Worm (Caenorhabditis elegans): ENCODE results near the gene pccb-1.

pccb-1 gene

ce11 chrX:3092460-3092859, 3.1 kb downstream of the pccb-1 start (continued):
- no peak for TF ChIP-seq lin-39 (tag; optimal IDR thresholded peaks at IDR 0.05)
- TF ChIP-seq php-3 (GFP tag; IDR thresholded peaks at IDR 0.05) = no peak
- no peak for TF ChIP-seq nhr-28 (tag; optimal IDR thresholded peaks at IDR 0.05)
- TF ChIP-seq zip-11 (GFP tag; IDR thresholded peaks at IDR 0.05) = no peak
- no peak for TF ChIP-seq madf-9 (GFP tag; conservative IDR thresholded peaks at IDR 0.05)
- no peak for TF ChIP-seq ZK546.5 (tag; optimal IDR thresholded peaks at IDR 0.05)
- TF ChIP-seq ceh-28 (tag; optimal IDR thresholded peaks at IDR 0.05) = no peak
- TF ChIP-seq snpc-1.2 (GFP tag; IDR thresholded peaks at IDR 0.05) = no peak
- TF ChIP-seq snpc-4 (tag; optimal IDR thresholded peaks at IDR 0.05) = no peak
- TF ChIP-seq nhr-25 (tag; optimal IDR thresholded peaks at IDR 0.05; ENCODE audit: borderline replicate concordance, insufficient read depth) = no peak
- no peak for TF ChIP-seq saeg-2 (GFP tag; IDR thresholded peaks at IDR 0.05)
- no peak for TF ChIP-seq nhr-111 (GFP tag; optimal IDR thresholded peaks at IDR 0.05)
- TF ChIP-seq ceh-62 (tag; optimal IDR thresholded peaks at IDR 0.05) = no peak
- peak; percentile 42; the same call in 1 of the 2 replicates for TF ChIP-seq hmg-1.1 (GFP tag; IDR thresholded peaks at IDR 0.05)
- TF ChIP-seq mes-2 (tag; optimal IDR thresholded peaks at IDR 0.05; ENCODE audit: poor library complexity, severe bottlenecking) = no peak
- peak; percentile 0 for TF ChIP-seq hlh-11 (tag; optimal IDR thresholded peaks at IDR 0.05)
- no peak for TF ChIP-seq unc-130 (GFP tag; optimal IDR thresholded peaks at IDR 0.05)
- no peak for TF ChIP-seq sdz-12 (GFP tag; optimal IDR thresholded peaks at IDR 0.05)
- TF ChIP-seq ceh-44 (GFP tag; IDR thresholded peaks at IDR 0.05) = no peak
- TF ChIP-seq dmd-8 (GFP tag; IDR thresholded peaks at IDR 0.05) = peak; percentile 68; the same call in 1 of the 2 replicates
- TF ChIP-seq unc-39 (tag; optimal IDR thresholded peaks at IDR 0.05) = no peak
- TF ChIP-seq mep-1 (tag; optimal IDR thresholded peaks at IDR 0.05) = no peak
- TF ChIP-seq unc-62 (GFP tag; optimal IDR thresholded peaks at IDR 0.05 in 1 of 2) = no peak
- TF ChIP-seq unc-62 (tag; optimal IDR thresholded peaks at IDR 0.05) = no peak
- no peak for TF ChIP-seq nhr-11 (tag; optimal IDR thresholded peaks at IDR 0.05)
- no peak for TF ChIP-seq tra-1 (GFP tag; IDR thresholded peaks at IDR 0.05)
- no peak for TF ChIP-seq lin-13 (GFP tag; optimal IDR thresholded peaks at IDR 0.05)
- TF ChIP-seq nhr-42 (GFP tag; IDR thresholded peaks at IDR 0.05) = 0 out of 2 replicates have a peak, but pooled peaks have one; percentile 4
- no peak for TF ChIP-seq daf-12 (tag; optimal IDR thresholded peaks at IDR 0.05)
- TF ChIP-seq Y48G9A.11 (GFP tag; IDR thresholded peaks at IDR 0.05) = no peak
- TF ChIP-seq skn-1 (tag; optimal IDR thresholded peaks at IDR 0.05) = no peak

- TF ChIP-seq pha-4 (GFP tag; IDR thresholded peaks at IDR 0.05) (no peak), pha-4 (tag; optimal IDR thresholded peaks at IDR 0.05) (no peak), dve-1 (tag; optimal IDR thresholded peaks at IDR 0.05; ENCODE audit: insufficient read depth) (no peak), ceh-28 (tag; optimal IDR thresholded peaks at IDR 0.05) (no peak), zag-1 (tag; optimal IDR thresholded peaks at IDR 0.05) (no peak), T26A8.4 (GFP tag; IDR thresholded peaks at IDR 0.05) (no peak), Y48G9A.11 (GFP tag; IDR thresholded peaks at IDR 0.05) (no peak), F26F4.8 (GFP tag; conservative IDR thresholded peaks at IDR 0.05) (no peak), daf-19 (GFP tag; conservative IDR thresholded peaks at IDR 0.05) (no peak), dmd-9 (GFP tag; IDR thresholded peaks at IDR 0.05) (no peak), Y5F2A.4 (GFP tag; optimal IDR thresholded peaks at IDR 0.05) (no peak), jun-1 (tag; optimal IDR thresholded peaks at IDR 0.05) (no peak), unc-39 (tag; optimal IDR thresholded peaks at IDR 0.05) (no peak), ztf-11 (tag; optimal IDR thresholded peaks at IDR 0.05) (no peak), mxl-3 (GFP tag; optimal IDR thresholded peaks at IDR 0.05) (peak; percentile 24), zfp-2 (tag; optimal IDR thresholded peaks at IDR 0.05) (no peak), snpc-1.2 (GFP tag; IDR thresholded peaks at IDR 0.05) (no peak), ama-1 (optimal IDR thresholded peaks at IDR 0.05) (no peak), set-16 (GFP tag; IDR thresholded peaks at IDR 0.05) (peak; percentile 49; the same call in 1 of the 2 replicates), hlh-11 (tag; optimal IDR thresholded peaks at IDR 0.05) (peak; percentile 9), D1046.2 (GFP tag; IDR thresholded peaks at IDR 0.05) (no peak), mxl-2 (GFP tag; conservative IDR thresholded peaks at IDR 0.05) (no peak), tra-1 (GFP tag; IDR thresholded peaks at IDR 0.05) (no peak), nhr-237 (tag; optimal IDR thresholded peaks at IDR 0.05) (no peak), nhr-6 (tag; optimal IDR thresholded peaks at IDR 0.05) (no peak), lin-39 (tag; optimal IDR thresholded peaks at IDR 0.05) (no peak), aha-1 (tag) (peak; percentile 38), daf-16 (GFP tag; optimal IDR thresholded peaks at IDR 0.05) (no peak), daf-16 (tag; optimal IDR thresholded peaks at IDR 0.05) (no peak)
Observed at ce11 chrX:3094304-3094703, 5.0 kb downstream of the pccb-1 start, which contains the start of gene wrt-2. Gene wrt-2, minus strand, starts transcription at chrX:3094349.
